Fruit fly (Drosophila melanogaster) whole organism, prepupa: ENCODE results near the gene CG5039.

ENCODE experiments used
- Blimp-1 ChIP-seq: fragments of 200-800 bp; sonication (Bioruptor generic); optimal IDR thresholded peaks from 3 replicates; lab custom pipeline; 2017; ENCODE audit warnings: missing biosample characterization, missing genetic modification characterization, mild to moderate bottlenecking, moderate library complexity, missing genetic modification reagents
- CG10631 ChIP-seq: fragments of 200-800 bp; sonication (Bioruptor generic); optimal IDR thresholded peaks from 2 replicates; lab custom pipeline; 2016; ENCODE audit warnings: missing biosample characterization, missing genetic modification characterization
- CG11294 ChIP-seq: fragments of 200-800 bp; sonication (Bioruptor generic); IDR thresholded peaks from 2 replicates; pipeline ENCODE4 v1.3.6; 2022; ENCODE audit warnings: missing biosample characterization, missing genetic modification characterization
- CG1621 ChIP-seq: fragments of 200-800 bp; sonication (Bioruptor generic); optimal IDR thresholded peaks from 3 replicates; lab custom pipeline; 2018; ENCODE audit warnings: missing biosample characterization, mild to moderate bottlenecking, missing genetic modification characterization
- CG16779 ChIP-seq: fragments of 200-800 bp; sonication (Bioruptor generic); optimal IDR thresholded peaks from 3 replicates; lab custom pipeline; 2017; ENCODE audit warnings: missing biosample characterization, mild to moderate bottlenecking, missing genetic modification characterization
- CG3032 ChIP-seq: fragments of 200-800 bp; optimal IDR thresholded peaks from 2 replicates; lab custom pipeline; 2019; ENCODE audit warnings: missing biosample characterization, mild to moderate bottlenecking, missing genetic modification characterization, moderate library complexity
- CG32006 ChIP-seq: fragments of 200-800 bp; sonication (Bioruptor generic); optimal IDR thresholded peaks from 3 replicates; lab custom pipeline; 2017; ENCODE audit warnings: missing biosample characterization, mild to moderate bottlenecking, missing genetic modification characterization
- CG34406 ChIP-seq: fragments of 200-800 bp; sonication (Bioruptor generic); optimal IDR thresholded peaks from 3 replicates; lab custom pipeline; 2016; ENCODE audit warnings: missing biosample characterization, missing genetic modification characterization
- CG3919 ChIP-seq: fragments of 200-800 bp; sonication (Bioruptor generic); optimal IDR thresholded peaks from 3 replicates; lab custom pipeline; 2016; ENCODE audit warnings: missing biosample characterization, missing genetic modification characterization
- CG6163 ChIP-seq: fragments of 200-800 bp; sonication (Bioruptor generic); IDR thresholded peaks from 3 replicates; pipeline ENCODE4 v1.3.6; 2022; ENCODE audit warnings: missing biosample characterization, missing genetic modification characterization
- CG6276 ChIP-seq: fragments of 200-800 bp; sonication (Bioruptor generic); optimal IDR thresholded peaks from 2 replicates; lab custom pipeline; 2017; ENCODE audit warnings: missing biosample characterization, mild to moderate bottlenecking, missing genetic modification characterization
- CG8119 ChIP-seq: fragments of 200-800 bp; sonication (Bioruptor generic); IDR thresholded peaks from 3 replicates; pipeline ENCODE4 v1.3.6; 2022; ENCODE audit warnings: missing biosample characterization, missing genetic modification characterization
- CG8319 ChIP-seq: fragments of 200-800 bp; sonication (Bioruptor generic); optimal IDR thresholded peaks from 3 replicates; lab custom pipeline; 2016; ENCODE audit warnings: missing biosample characterization, missing genetic modification characterization
- CG9139 ChIP-seq: fragments of 200-800 bp; sonication (Bioruptor generic); optimal IDR thresholded peaks from 3 replicates; lab custom pipeline; 2017; ENCODE audit warnings: missing biosample characterization, mild to moderate bottlenecking, missing genetic modification characterization
- Eip78C ChIP-seq: fragments of 200-800 bp; sonication (Bioruptor generic); peaks from one replicate; lab custom pipeline; 2016; ENCODE audit warnings: missing biosample characterization, missing genetic modification characterization
- Eip93F ChIP-seq: fragments of 200-800 bp; sonication (Bioruptor generic); optimal IDR thresholded peaks from 2 replicates; lab custom pipeline; 2016; ENCODE audit warnings: missing biosample characterization, mild to moderate bottlenecking, missing genetic modification characterization
- Ets21C ChIP-seq: fragments of 200-800 bp; sonication (Bioruptor generic); optimal IDR thresholded peaks from 3 replicates; lab custom pipeline; 2016; ENCODE audit warnings: missing biosample characterization, missing genetic modification characterization
- Hr38 ChIP-seq: sonication (Bioruptor generic); optimal IDR thresholded peaks from 2 replicates; lab custom pipeline; 2016; ENCODE audit warnings: missing biosample characterization, missing genetic modification characterization
- Sox102F ChIP-seq: fragments of 200-800 bp; sonication (Bioruptor generic); optimal IDR thresholded peaks from 2 replicates; lab custom pipeline; 2016; ENCODE audit warnings: missing biosample characterization, mild to moderate bottlenecking, missing genetic modification characterization
- fd85E ChIP-seq: fragments of 200-800 bp; sonication (Bioruptor generic); optimal IDR thresholded peaks from 3 replicates; lab custom pipeline; 2016; ENCODE audit warnings: missing biosample characterization, missing genetic modification characterization
- pdm3 ChIP-seq: fragments of 200-800 bp; sonication (Bioruptor generic); optimal IDR thresholded peaks from 3 replicates; lab custom pipeline; 2016; ENCODE audit warnings: missing biosample characterization, missing genetic modification characterization
- svp ChIP-seq: fragments of 200-800 bp; sonication (Bioruptor generic); peaks from one replicate; lab custom pipeline; 2016; ENCODE audit warnings: missing biosample characterization, missing genetic modification characterization
- topi ChIP-seq: fragments of 200-800 bp; sonication (Bioruptor generic); optimal IDR thresholded peaks from 3 replicates; lab custom pipeline; 2016; ENCODE audit warnings: missing biosample characterization, missing genetic modification characterization

CG5039 gene

dm6 chr3R:25720024-25720574 lies 41.6 kb downstream of the CG5039 start:
- TF ChIP-seq CG10631 (GFP tag; lab: Kevin White, UChicago) (no peak), Eip93F (GFP tag; lab: Kevin White, UChicago) (no peak), Sox102F (no peak), CG8319 (GFP tag; lab: Kevin White, UChicago) (no peak), pdm3 (GFP tag; lab: Kevin White, UChicago) (no peak), topi (GFP tag; lab: Kevin White, UChicago) (no peak), CG34406 (GFP tag; lab: Kevin White, UChicago) (no peak)

- TF ChIP-seq Eip78C (GFP tag; lab: Kevin White, UChicago) = peak; percentile 53
- no peak for TF ChIP-seq CG1621 (tag; lab: Kevin White, UChicago)
- peak; percentile 34 for TF ChIP-seq svp
Measured at dm6 chr3R:25721030-25721429, 42.5 kb downstream of the CG5039 start.

- TF ChIP-seq Sox102F (no peak), CG8119 (GFP tag; lab: Robert Waterston, UW) (no peak), CG6163 (GFP tag; lab: Robert Waterston, UW) (no peak), Eip93F (GFP tag; lab: Kevin White, UChicago) (no peak), CG16779 (tag; lab: Kevin White, UChicago) (no peak), CG11294 (GFP tag; lab: Robert Waterston, UW) (no peak), topi (GFP tag; lab: Kevin White, UChicago) (no peak), fd85E (GFP tag; lab: Kevin White, UChicago) (no peak), Hr38 (GFP tag; lab: Kevin White, UChicago) (no peak), Blimp-1 (GFP tag; lab: Kevin White, UChicago) (no peak), CG9139 (GFP tag; lab: Kevin White, UChicago) (no peak), CG6276 (GFP tag; lab: Kevin White, UChicago) (no peak), Eip78C (GFP tag; lab: Kevin White, UChicago) (no peak), Ets21C (GFP tag; lab: Kevin White, UChicago) (no peak), pdm3 (GFP tag; lab: Kevin White, UChicago) (no peak), CG32006 (GFP tag; lab: Kevin White, UChicago) (no peak), CG3032 (tag; lab: Kevin White, UChicago) (no peak), CG3919 (GFP tag; lab: Kevin White, UChicago) (no peak)
Measured at dm6 chr3R:25723795-25724194, 45.3 kb downstream of the CG5039 start.
